Fruit fly (Drosophila melanogaster): ENCODE measurements around the gene Rim.

The Rim gene

DNA sequence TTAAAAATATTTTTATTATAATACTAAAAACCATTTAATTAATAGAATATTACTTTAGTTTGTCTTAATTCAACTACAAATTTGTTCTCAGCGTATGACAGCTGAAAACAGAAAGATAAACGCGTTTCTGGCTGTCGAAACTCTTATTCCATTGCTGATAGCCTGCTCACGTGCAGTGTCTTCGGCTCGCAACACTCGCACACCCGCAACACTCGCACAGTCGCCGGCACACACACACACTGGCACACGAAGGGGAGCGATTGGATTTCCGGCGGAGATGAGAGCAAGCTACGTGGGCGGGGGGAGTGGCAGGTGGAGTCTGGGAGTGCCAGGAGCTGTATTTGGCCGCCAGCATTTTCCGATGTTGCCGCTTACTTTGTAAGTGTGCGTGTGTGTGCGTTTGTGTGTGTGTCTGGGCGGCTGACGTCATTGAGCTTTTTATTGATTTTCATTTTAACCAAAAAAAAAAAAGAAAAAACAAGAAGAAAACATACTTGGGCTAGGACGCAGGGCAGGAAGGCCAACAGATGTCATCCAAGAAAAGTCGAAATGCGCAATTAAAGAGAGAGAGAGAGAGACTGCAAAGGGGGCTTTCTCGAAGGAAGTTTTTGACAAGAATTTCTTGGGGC lies 1.6 kb upstream of the Rim start:
- TF ChIP-seq Dll (optimal IDR thresholded peaks at IDR 0.05) = no peak
- TF ChIP-seq EcR (GFP tag; optimal IDR thresholded peaks at IDR 0.05) = no peak
- no peak for TF ChIP-seq usp (GFP tag; optimal IDR thresholded peaks at IDR 0.05)

DNA sequence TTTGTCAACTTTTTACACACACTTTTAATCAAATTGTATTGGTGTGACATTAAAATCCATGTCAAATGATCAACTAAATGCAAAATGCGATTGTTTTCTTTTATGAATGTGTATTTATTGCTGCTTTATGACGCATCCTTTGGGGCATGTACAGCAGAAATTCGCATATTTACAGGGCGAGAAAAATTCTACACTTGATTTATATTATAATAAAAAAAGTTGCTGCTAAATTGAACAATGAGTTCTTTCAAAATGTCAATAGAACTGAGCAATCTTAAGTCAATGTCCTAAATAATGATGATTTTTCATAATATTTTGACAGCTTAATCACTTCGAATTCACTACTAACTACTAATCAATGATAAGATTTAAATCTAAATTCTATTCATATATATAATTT lies 5.3 kb downstream of the Rim start, which contains the start of gene CG43445:
TSS of gene CG43445 (plus strand) at position 301 of the 400 bp plus-strand sequence.
- TF ChIP-seq usp (GFP tag; optimal IDR thresholded peaks at IDR 0.05) (no peak), CG8478 (optimal IDR thresholded peaks at IDR 0.05) (no peak), EcR (GFP tag; optimal IDR thresholded peaks at IDR 0.05) (no peak), pan (optimal IDR thresholded peaks at IDR 0.05) (no peak)

DNA sequence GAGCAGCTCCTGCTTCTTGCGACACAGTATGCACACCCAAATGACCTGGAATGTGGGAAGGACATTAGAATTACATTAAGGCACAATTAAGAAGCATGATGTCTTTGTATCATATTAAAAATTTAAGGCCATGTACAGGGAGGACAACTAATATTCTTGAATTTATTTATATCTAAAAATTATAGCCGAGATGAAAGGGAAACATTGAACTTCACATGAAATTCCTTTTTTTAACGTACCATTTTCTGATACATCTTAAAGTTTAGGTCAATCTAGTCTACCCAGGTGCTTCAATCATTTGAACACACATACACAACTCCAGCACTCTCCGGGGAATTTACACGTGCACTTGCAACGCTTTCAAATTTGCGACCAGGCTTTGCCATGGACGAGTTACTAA lies 10.2 kb downstream of the Rim start, which contains the start of gene CG12347:
TSS of gene CG12347 (plus strand) at position 301 of the 400 bp plus-strand sequence.
- TF ChIP-seq CG8478 (optimal IDR thresholded peaks at IDR 0.05) = no peak
- TF ChIP-seq Dll (optimal IDR thresholded peaks at IDR 0.05) = no peak
- no peak for TF ChIP-seq psq (optimal IDR thresholded peaks at IDR 0.05)
- TF ChIP-seq EcR (GFP tag; optimal IDR thresholded peaks at IDR 0.05) = no peak
- TF ChIP-seq pan (optimal IDR thresholded peaks at IDR 0.05) = no peak
- TF ChIP-seq usp (GFP tag; optimal IDR thresholded peaks at IDR 0.05) = no peak

DNA sequence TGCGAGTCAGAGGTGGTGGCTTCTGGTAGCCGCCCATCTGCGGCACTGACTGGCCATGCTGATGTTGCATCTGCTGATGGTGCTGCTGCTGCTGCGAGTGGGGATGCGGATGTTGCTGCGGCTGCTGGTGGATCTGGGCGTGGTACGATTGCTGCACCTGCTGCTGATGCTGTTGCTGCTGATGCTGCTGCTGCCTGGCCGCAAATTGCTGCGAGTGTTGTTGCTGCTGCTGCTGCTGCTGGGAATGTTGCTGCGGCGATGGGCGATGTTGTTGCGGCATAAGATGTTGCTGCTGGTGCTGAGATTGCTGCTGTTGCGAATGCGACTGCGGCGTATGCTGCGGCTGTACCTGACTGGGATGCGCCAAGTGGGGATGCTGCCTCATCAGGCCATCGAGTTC lies 11.2 kb downstream of the Rim start:
- TF ChIP-seq CG8478 (optimal IDR thresholded peaks at IDR 0.05) (no peak), psq (optimal IDR thresholded peaks at IDR 0.05) (no peak), usp (GFP tag; optimal IDR thresholded peaks at IDR 0.05) (no peak), pan (optimal IDR thresholded peaks at IDR 0.05) (no peak), Dll (optimal IDR thresholded peaks at IDR 0.05) (no peak), EcR (GFP tag; optimal IDR thresholded peaks at IDR 0.05) (no peak)

DNA sequence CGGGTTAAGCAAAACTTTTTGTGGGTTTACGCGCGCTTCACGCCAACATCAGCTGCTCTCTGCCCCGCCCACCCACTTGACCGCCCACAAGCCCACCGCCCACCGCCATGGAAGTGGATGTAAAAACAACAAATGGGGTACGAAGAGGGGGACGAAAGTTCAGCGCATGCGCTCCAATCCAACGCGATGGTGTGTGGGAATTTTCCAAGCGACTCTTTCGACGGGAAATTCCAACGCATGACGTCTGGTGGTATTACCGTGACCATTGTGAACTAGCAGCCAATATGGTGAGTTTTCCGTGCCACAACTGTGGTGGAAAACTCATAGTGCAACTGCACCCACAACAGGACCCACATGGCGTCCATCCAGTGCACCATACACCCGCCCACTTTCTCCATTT lies 14.1 kb downstream of the Rim start:
- TF ChIP-seq usp (GFP tag; optimal IDR thresholded peaks at IDR 0.05) (no peak), CG8478 (optimal IDR thresholded peaks at IDR 0.05) (no peak), EcR (GFP tag; optimal IDR thresholded peaks at IDR 0.05) (no peak), pan (optimal IDR thresholded peaks at IDR 0.05) (no peak), Dll (optimal IDR thresholded peaks at IDR 0.05) (no peak), psq (optimal IDR thresholded peaks at IDR 0.05) (no peak)

DNA sequence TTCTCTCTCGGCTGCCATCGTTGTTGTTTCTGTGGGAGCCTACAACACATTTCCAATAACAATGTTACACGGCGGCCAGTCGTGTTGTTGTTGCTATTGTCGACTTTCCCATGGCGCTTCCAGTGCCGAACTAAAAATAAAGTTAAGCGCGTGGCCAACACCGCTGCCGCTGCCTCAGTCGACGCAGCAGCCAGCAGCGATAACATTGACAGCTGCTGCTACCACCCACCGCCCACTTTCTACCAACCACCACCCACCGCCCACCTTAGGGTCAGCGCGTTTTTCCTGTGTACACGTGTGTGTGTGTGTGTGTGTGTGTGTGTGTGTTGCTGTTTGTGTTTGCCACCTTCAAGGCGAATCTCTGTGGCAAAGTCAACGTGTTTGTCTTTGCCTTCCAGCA lies 15.3 kb downstream of the Rim start:
- no peak for TF ChIP-seq pan (optimal IDR thresholded peaks at IDR 0.05)
- TF ChIP-seq psq (optimal IDR thresholded peaks at IDR 0.05) = no peak
- TF ChIP-seq CG8478 (optimal IDR thresholded peaks at IDR 0.05) = no peak
- TF ChIP-seq Dll (optimal IDR thresholded peaks at IDR 0.05) = no peak
- TF ChIP-seq EcR (GFP tag; optimal IDR thresholded peaks at IDR 0.05) = no peak
- no peak for TF ChIP-seq usp (GFP tag; optimal IDR thresholded peaks at IDR 0.05)

DNA sequence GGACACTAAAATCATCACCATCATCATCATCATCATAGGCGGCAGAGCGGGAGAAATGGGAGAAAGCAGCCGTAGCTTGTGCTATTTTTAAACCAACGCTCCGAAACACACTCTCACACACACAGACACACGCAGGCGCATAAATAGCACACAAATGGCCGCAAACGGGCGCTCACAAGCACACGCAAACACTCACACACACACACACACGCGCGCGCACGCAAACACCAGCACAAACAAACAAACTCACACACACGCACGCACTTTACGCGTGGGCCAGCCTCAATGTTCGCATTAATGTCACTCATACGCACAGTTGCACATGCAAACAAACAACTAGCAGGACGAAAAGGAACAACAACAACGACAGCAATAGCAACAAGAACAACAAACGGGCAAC lies 18.5 kb downstream of the Rim start:
- TF ChIP-seq Dll (optimal IDR thresholded peaks at IDR 0.05) = no peak
- TF ChIP-seq EcR (GFP tag; optimal IDR thresholded peaks at IDR 0.05) = no peak
- no peak for TF ChIP-seq pan (optimal IDR thresholded peaks at IDR 0.05)
- TF ChIP-seq CG8478 (optimal IDR thresholded peaks at IDR 0.05) = no peak
- no peak for TF ChIP-seq psq (optimal IDR thresholded peaks at IDR 0.05)
- no peak for TF ChIP-seq usp (GFP tag; optimal IDR thresholded peaks at IDR 0.05)

DNA sequence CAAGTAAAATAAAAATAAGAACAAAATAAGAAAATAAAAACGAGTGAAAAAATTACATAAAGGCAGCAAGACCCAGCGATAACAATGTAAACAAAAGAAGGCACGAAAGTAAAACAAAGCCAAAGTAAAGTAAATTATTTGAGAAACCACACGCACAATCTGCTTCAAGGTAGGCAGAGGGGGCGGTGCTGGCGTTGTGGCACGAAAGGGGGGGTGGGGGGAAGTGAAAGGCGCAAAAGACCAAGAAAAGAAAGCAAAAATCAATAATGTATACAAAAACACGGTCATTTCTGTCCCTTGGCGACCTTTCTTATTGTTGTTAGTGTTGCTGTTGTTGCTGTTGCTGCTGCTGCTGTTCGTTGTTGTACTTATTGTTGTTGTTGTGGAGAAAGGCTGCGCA lies 19.1 kb downstream of the Rim start:
- no peak for TF ChIP-seq usp (GFP tag; optimal IDR thresholded peaks at IDR 0.05)
- no peak for TF ChIP-seq EcR (GFP tag; optimal IDR thresholded peaks at IDR 0.05)
- TF ChIP-seq CG8478 (optimal IDR thresholded peaks at IDR 0.05) = no peak
- TF ChIP-seq Dll (optimal IDR thresholded peaks at IDR 0.05) = no peak
- TF ChIP-seq psq (optimal IDR thresholded peaks at IDR 0.05) = no peak
- no peak for TF ChIP-seq pan (optimal IDR thresholded peaks at IDR 0.05)

DNA sequence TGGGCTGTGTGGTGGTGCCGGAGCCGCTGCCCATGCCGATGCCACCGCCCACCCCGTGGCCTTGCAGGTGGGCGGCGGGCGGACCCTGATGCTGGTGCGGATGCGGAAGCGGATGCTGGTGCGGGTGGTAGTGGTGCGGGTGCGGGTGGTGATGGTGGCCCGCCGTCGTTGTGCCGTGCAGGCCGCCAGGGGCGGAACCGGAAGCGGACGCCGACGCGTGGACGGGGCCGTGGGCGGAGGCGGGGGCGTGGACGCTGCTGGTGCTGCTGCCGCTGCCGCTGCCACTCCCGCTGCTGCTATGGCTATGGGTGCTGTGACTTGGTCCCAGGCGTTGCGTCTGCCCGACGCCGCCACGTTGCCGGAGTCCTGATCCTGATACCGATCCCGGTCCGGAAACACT lies 25.4 kb downstream of the Rim start:
- TF ChIP-seq EcR (GFP tag; optimal IDR thresholded peaks at IDR 0.05) = no peak
- TF ChIP-seq CG8478 (optimal IDR thresholded peaks at IDR 0.05) = no peak
- TF ChIP-seq Dll (optimal IDR thresholded peaks at IDR 0.05) = no peak
- no peak for TF ChIP-seq psq (optimal IDR thresholded peaks at IDR 0.05)
- TF ChIP-seq pan (optimal IDR thresholded peaks at IDR 0.05) = no peak
- no peak for TF ChIP-seq usp (GFP tag; optimal IDR thresholded peaks at IDR 0.05)

DNA sequence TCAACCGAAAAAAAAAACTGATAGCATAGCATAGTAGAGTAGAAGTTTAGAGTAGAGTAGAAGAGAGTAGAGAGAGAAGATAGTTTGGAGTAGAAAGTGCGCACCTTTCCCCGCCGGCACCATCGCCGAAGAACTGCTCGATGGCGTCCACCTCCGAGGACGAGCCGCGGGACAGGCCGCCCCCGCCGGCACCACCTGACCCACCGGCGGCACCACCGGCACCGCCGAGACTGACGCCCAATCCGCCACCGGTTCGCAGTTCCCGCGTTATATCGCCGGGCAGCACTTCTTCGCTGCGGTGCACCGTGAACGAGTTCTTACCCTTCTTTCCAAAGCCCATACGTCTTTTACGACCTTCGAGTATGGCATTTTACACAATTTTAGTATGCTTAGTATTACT lies 35.3 kb downstream of the Rim start:
- TF ChIP-seq pan (optimal IDR thresholded peaks at IDR 0.05) (no peak), psq (optimal IDR thresholded peaks at IDR 0.05) (no peak), usp (GFP tag; optimal IDR thresholded peaks at IDR 0.05) (no peak), EcR (GFP tag; optimal IDR thresholded peaks at IDR 0.05) (no peak), Dll (optimal IDR thresholded peaks at IDR 0.05) (no peak), CG8478 (optimal IDR thresholded peaks at IDR 0.05) (no peak)

DNA sequence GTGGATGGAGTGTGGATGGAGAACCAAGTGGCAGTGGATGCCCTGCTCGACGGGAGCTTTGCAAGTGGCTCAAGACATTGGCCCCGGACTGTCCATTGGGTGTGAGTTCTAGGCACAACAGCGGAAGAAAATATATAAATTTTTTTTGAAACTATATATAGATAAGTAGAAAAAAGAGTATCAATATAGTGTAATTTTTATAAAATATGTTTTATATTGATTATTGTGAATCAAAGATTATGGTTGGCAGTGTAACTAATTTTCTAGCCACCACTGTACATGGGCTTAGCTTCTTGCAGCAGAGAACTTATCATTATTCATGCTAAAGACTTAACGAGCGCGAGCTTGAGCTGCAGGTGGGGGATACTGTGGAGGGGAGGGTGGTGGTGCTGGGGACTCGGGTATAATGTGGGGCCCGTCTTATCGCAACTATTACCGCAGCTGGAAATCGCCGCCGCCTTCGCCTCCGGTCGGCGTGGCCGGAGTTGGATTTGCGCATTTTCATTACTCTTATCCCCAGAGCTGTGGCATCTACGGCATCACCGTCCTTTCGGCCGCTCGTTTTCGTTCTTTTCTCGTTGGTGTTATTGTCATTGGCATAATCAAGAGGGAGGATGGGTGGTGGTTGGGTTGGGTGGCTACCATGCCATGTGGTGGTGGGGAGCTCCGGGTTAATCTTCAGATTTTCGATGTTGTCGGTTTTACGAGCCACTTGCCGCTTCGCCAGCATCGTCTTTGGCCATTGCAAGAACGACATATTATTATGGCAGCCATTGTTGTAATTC lies 54.3 kb downstream of the Rim start:
- TF ChIP-seq usp (GFP tag; optimal IDR thresholded peaks at IDR 0.05) (no peak), pan (optimal IDR thresholded peaks at IDR 0.05) (no peak), psq (optimal IDR thresholded peaks at IDR 0.05) (no peak), EcR (GFP tag; optimal IDR thresholded peaks at IDR 0.05) (no peak), Dll (optimal IDR thresholded peaks at IDR 0.05) (no peak), CG8478 (optimal IDR thresholded peaks at IDR 0.05) (no peak)

DNA sequence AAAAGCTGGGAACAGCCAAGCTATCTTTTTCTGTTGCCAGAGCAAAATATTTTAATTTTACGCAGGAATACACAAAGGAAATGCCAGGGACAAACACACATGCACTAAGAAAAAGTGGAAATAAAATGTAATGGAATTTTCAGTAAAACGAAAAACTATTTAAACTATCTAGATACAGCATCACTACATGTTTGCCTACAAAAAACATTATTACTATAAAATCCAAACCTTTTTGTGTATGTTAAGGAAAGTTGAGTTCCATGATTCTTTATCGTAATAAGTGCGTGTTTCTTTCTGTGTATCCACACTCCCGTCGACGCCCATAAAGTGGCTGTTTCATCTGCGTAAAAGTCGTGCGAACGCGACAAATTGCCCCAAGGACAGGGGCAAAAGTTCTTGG lies 67.2 kb downstream of the Rim start:
- TF ChIP-seq EcR (GFP tag; optimal IDR thresholded peaks at IDR 0.05) = no peak

DNA sequence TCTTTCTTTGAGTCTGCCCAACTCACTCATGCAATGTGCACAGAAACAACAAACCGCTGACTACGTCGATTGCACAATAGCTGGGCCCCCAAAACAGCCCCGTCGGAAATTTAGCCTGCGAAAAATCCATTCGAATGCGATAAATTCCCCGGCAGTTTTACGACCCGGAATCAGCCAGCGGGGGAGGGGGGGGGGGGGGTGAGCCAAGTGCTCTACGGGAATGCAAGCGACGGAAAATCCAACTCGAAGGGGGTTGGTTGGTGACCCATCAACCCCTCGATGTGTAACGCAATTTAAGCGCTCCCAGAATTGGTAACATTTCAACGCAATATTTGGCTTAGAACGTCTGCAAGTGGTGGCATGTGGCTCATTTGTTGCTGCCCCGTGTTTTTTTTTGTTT lies 69.4 kb downstream of the Rim start:
- TF ChIP-seq CG8478 (optimal IDR thresholded peaks at IDR 0.05) = no peak
